Worm (Caenorhabditis elegans): ENCODE data around the gene F35H8.4.

Gene F35H8.4

ce11 chrII:9604685-9605084 lies 44.9 kb upstream of the F35H8.4 start:
- TF ChIP-seq tbx-8 (GFP tag; optimal IDR thresholded peaks at IDR 0.05) (no peak), mep-1 (tag; optimal IDR thresholded peaks at IDR 0.05) (no peak), cnd-1 (tag; optimal IDR thresholded peaks at IDR 0.05) (no peak), lin-32 (GFP tag; optimal IDR thresholded peaks at IDR 0.05) (no peak), ceh-83 (GFP tag; optimal IDR thresholded peaks at IDR 0.05) (no peak), ceh-43 (GFP tag; optimal IDR thresholded peaks at IDR 0.05) (no peak), lin-13 (tag; optimal IDR thresholded peaks at IDR 0.05) (no peak), sptf-1 (tag; optimal IDR thresholded peaks at IDR 0.05) (no peak), drap-1 (GFP tag; optimal IDR thresholded peaks at IDR 0.05) (no peak), flh-1 (GFP tag; optimal IDR thresholded peaks at IDR 0.05) (no peak), unc-62 (GFP tag; optimal IDR thresholded peaks at IDR 0.05) (no peak), M03D4.4 (tag; optimal IDR thresholded peaks at IDR 0.05) (no peak), unc-39 (tag; optimal IDR thresholded peaks at IDR 0.05) (no peak), nhr-12 (tag; optimal IDR thresholded peaks at IDR 0.05) (no peak), mls-2 (tag; optimal IDR thresholded peaks at IDR 0.05) (no peak), bed-3 (GFP tag; optimal IDR thresholded peaks at IDR 0.05) (no peak), lsy-2 (tag; optimal IDR thresholded peaks at IDR 0.05) (no peak)

- no peak for TF ChIP-seq ham-2 (GFP tag; optimal IDR thresholded peaks at IDR 0.05)
- TF ChIP-seq drap-1 (GFP tag; optimal IDR thresholded peaks at IDR 0.05) = no peak
- no peak for TF ChIP-seq elt-3 (tag; optimal IDR thresholded peaks at IDR 0.05)
- no peak for TF ChIP-seq snpc-4 (tag; optimal IDR thresholded peaks at IDR 0.05)
- TF ChIP-seq sptf-1 (tag; optimal IDR thresholded peaks at IDR 0.05) = no peak
- TF ChIP-seq zip-8 (tag; optimal IDR thresholded peaks at IDR 0.05) = no peak
- TF ChIP-seq lin-13 (tag; optimal IDR thresholded peaks at IDR 0.05) = no peak
- TF ChIP-seq lin-32 (GFP tag; optimal IDR thresholded peaks at IDR 0.05) = no peak
- no peak for TF ChIP-seq cnd-1 (tag; optimal IDR thresholded peaks at IDR 0.05)
- no peak for TF ChIP-seq bed-3 (GFP tag; optimal IDR thresholded peaks at IDR 0.05)
- TF ChIP-seq mep-1 (tag; optimal IDR thresholded peaks at IDR 0.05) = no peak
- TF ChIP-seq hlh-1 (tag; optimal IDR thresholded peaks at IDR 0.05) = no peak
- TF ChIP-seq ceh-39 (tag; optimal IDR thresholded peaks at IDR 0.05) = no peak
These were observed 44.2 kb upstream of the F35H8.4 start for ce11 chrII:9604063-9604462.

- peak; percentile 65 for TF ChIP-seq hlh-1 (tag; optimal IDR thresholded peaks at IDR 0.05)
- TF ChIP-seq zip-8 (tag; optimal IDR thresholded peaks at IDR 0.05) = no peak
- no peak for TF ChIP-seq ceh-39 (tag; optimal IDR thresholded peaks at IDR 0.05)
- TF ChIP-seq nhr-28 (tag; optimal IDR thresholded peaks at IDR 0.05) = peak; percentile 28
- no peak for TF ChIP-seq lin-32 (GFP tag; optimal IDR thresholded peaks at IDR 0.05)
- TF ChIP-seq flh-1 (GFP tag; optimal IDR thresholded peaks at IDR 0.05) = no peak
- TF ChIP-seq ham-2 (GFP tag; optimal IDR thresholded peaks at IDR 0.05) = no peak
- peak; percentile 68 for TF ChIP-seq pha-4 (tag; optimal IDR thresholded peaks at IDR 0.05)
- TF ChIP-seq ztf-11 (tag; optimal IDR thresholded peaks at IDR 0.05) = no peak
- peak; percentile 80 for TF ChIP-seq unc-62 (GFP tag; optimal IDR thresholded peaks at IDR 0.05)
- TF ChIP-seq M03D4.4 (tag; optimal IDR thresholded peaks at IDR 0.05) = no peak
- peak; percentile 32 for TF ChIP-seq mep-1 (tag; optimal IDR thresholded peaks at IDR 0.05)
- no peak for TF ChIP-seq unc-39 (tag; optimal IDR thresholded peaks at IDR 0.05)
- peak; percentile 80 for TF ChIP-seq nhr-237 (tag; optimal IDR thresholded peaks at IDR 0.05)
- no peak for TF ChIP-seq ceh-43 (GFP tag; optimal IDR thresholded peaks at IDR 0.05)
- TF ChIP-seq sptf-1 (tag; optimal IDR thresholded peaks at IDR 0.05) = no peak
- no peak for TF ChIP-seq lin-13 (tag; optimal IDR thresholded peaks at IDR 0.05)
- TF ChIP-seq ceh-83 (GFP tag; optimal IDR thresholded peaks at IDR 0.05) = no peak
- no peak for TF ChIP-seq elt-3 (tag; optimal IDR thresholded peaks at IDR 0.05)
- TF ChIP-seq nhr-76 (tag; optimal IDR thresholded peaks at IDR 0.05) = no peak
- TF ChIP-seq mab-5 (tag; optimal IDR thresholded peaks at IDR 0.05) = peak; percentile 3
- TF ChIP-seq cnd-1 (tag; optimal IDR thresholded peaks at IDR 0.05) = no peak
- TF ChIP-seq tbx-8 (GFP tag; optimal IDR thresholded peaks at IDR 0.05) = no peak
- peak; percentile 75 for TF ChIP-seq unc-120 (tag; optimal IDR thresholded peaks at IDR 0.05; ENCODE audit: poor library complexity, severe bottlenecking)
- peak; percentile 34 for TF ChIP-seq lsy-2 (tag; optimal IDR thresholded peaks at IDR 0.05)
- no peak for TF ChIP-seq snpc-4 (tag; optimal IDR thresholded peaks at IDR 0.05)
- TF ChIP-seq ces-1 (GFP tag; optimal IDR thresholded peaks at IDR 0.05) = no peak
- TF ChIP-seq elt-1 (tag; optimal IDR thresholded peaks at IDR 0.05; ENCODE audit: borderline replicate concordance, insufficient read depth) = no peak
- no peak for TF ChIP-seq nhr-2 (tag; optimal IDR thresholded peaks at IDR 0.05)
- no peak for TF ChIP-seq bed-3 (GFP tag; optimal IDR thresholded peaks at IDR 0.05)
- no peak for TF ChIP-seq blmp-1 (tag; optimal IDR thresholded peaks at IDR 0.05)
- no peak for TF ChIP-seq sem-2 (GFP tag; optimal IDR thresholded peaks at IDR 0.05)
- TF ChIP-seq drap-1 (GFP tag; optimal IDR thresholded peaks at IDR 0.05) = no peak
- no peak for TF ChIP-seq nhr-12 (tag; optimal IDR thresholded peaks at IDR 0.05)
- TF ChIP-seq mls-2 (tag; optimal IDR thresholded peaks at IDR 0.05) = no peak
These were observed 43.6 kb upstream of the F35H8.4 start for ce11 chrII:9603419-9603818.
